Worm (Caenorhabditis elegans) whole organism, L4 larva: Measurements from ENCODE around the gene rin-1.

Source experiments
- R02D3.7 ChIP-seq: fragments of 150-350 bp; sonication (generic microtip); optimal IDR thresholded peaks from 3 replicates; lab custom pipeline; 2014; ENCODE audit warnings: missing biosample characterization, missing genetic modification characterization
- Y48G9A.11 ChIP-seq: fragments of 200-800 bp; sonication (Bioruptor generic); IDR thresholded peaks from 2 replicates; pipeline ENCODE4 v1.3.6; 2022; ENCODE audit warnings: missing genetic modification reagents, missing genetic modification characterization, missing compliant biosample characterization
- dpl-1 ChIP-seq: fragments of 150-350 bp; optimal IDR thresholded peaks from 2 replicates; lab custom pipeline; 2014; ENCODE audit warnings: missing biosample characterization, missing genetic modification reagents, missing genetic modification characterization
- fkh-10 ChIP-seq: fragments of 150-350 bp; optimal IDR thresholded peaks from 2 replicates; lab custom pipeline; 2014; ENCODE audit warnings: missing biosample characterization, missing genetic modification reagents, missing genetic modification characterization
- fos-1 ChIP-seq: fragments of 150-350 bp; optimal IDR thresholded peaks from 2 replicates; lab custom pipeline; 2014; ENCODE audit warnings: missing biosample characterization, missing genetic modification characterization
- lir-3 ChIP-seq: sonication (generic microtip); optimal IDR thresholded peaks from 2 replicates; lab custom pipeline; 2016; ENCODE audit warnings: mild to moderate bottlenecking, missing genetic modification characterization, missing compliant biosample characterization
- lsy-2 ChIP-seq, 2 experiments: fragments of 150-350 bp in 1 of 2; sonication (generic microtip) in 1 of 2; optimal IDR thresholded peaks; 2 replicates each; lab custom pipeline; 2014 to 2017; ENCODE audit warnings: missing biosample characterization in 2 of 2, missing genetic modification characterization in 2 of 2
- nhr-11 ChIP-seq: fragments of 150-350 bp; optimal IDR thresholded peaks from 2 replicates; lab custom pipeline; 2014; ENCODE audit warnings: missing biosample characterization, missing genetic modification characterization
- nhr-28 ChIP-seq: fragments of 150-350 bp; optimal IDR thresholded peaks from 2 replicates; lab custom pipeline; 2014; ENCODE audit warnings: missing biosample characterization, missing genetic modification characterization
- nhr-41 ChIP-seq: fragments of 200-800 bp; sonication (Bioruptor generic); IDR thresholded peaks from 2 replicates; pipeline ENCODE4 v1.3.6; 2022; ENCODE audit warnings: missing genetic modification reagents, missing genetic modification characterization, missing compliant biosample characterization
- nhr-76 ChIP-seq: fragments of 150-350 bp; optimal IDR thresholded peaks from 2 replicates; lab custom pipeline; 2014; ENCODE audit warnings: missing biosample characterization, missing genetic modification characterization
- spr-3 ChIP-seq: fragments of 200-800 bp; sonication (Bioruptor generic); optimal IDR thresholded peaks from 2 replicates; lab custom pipeline; 2018; ENCODE audit warnings: mild to moderate bottlenecking, missing genetic modification characterization, missing compliant biosample characterization

- TF ChIP-seq Y48G9A.11 (GFP tag; lab: Robert Waterston, UW) = no peak
- TF ChIP-seq R02D3.7 (tag; lab: Kevin White, UChicago) = no peak
- no peak for TF ChIP-seq fkh-10 (GFP tag; lab: Kevin White, UChicago)
- no peak for TF ChIP-seq nhr-41 (GFP tag; lab: Robert Waterston, UW)
- no peak for TF ChIP-seq nhr-76 (tag; lab: Kevin White, UChicago)
- TF ChIP-seq nhr-11 (tag; lab: Kevin White, UChicago) = no peak
- no peak for TF ChIP-seq dpl-1 (GFP tag; lab: Kevin White, UChicago)
- TF ChIP-seq nhr-28 (tag; lab: Kevin White, UChicago) = no peak
- no peak for TF ChIP-seq lir-3 (tag; lab: Kevin White, UChicago)
- TF ChIP-seq lsy-2 (tag; optimal IDR thresholded peaks at IDR 0.05; lab: Kevin White, UChicago) = no peak
- no peak for TF ChIP-seq fos-1
- TF ChIP-seq spr-3 (GFP tag; lab: Kevin White, UChicago) = no peak
These were observed 38.3 kb upstream of the rin-1 start for ce11 chrV:14853739-14854138.
